Fruit fly (Drosophila melanogaster) whole organism, embryonic: ENCODE measurements around the gene mRpL12.

Source experiments
- Atf3 ChIP-seq: fragments of 200-800 bp; sonication (Bioruptor generic); optimal IDR thresholded peaks from 3 replicates; lab custom pipeline; 2016; ENCODE audit warnings: missing biosample characterization, missing genetic modification characterization
- B-H2 ChIP-seq: fragments of 200-800 bp; sonication (Bioruptor generic); optimal IDR thresholded peaks from 2 replicates; lab custom pipeline; 2018; ENCODE audit warnings: missing biosample characterization, mild to moderate bottlenecking, missing genetic modification characterization
- BEAF-32 ChIP-seq: fragments of 200-800 bp; sonication (Bioruptor generic); optimal IDR thresholded peaks from 3 replicates; lab custom pipeline; 2017; ENCODE audit warnings: missing biosample characterization, missing genetic modification characterization, mild to moderate bottlenecking, moderate library complexity, missing genetic modification reagents
- CG10209 ChIP-seq: fragments of 200-800 bp; sonication (Bioruptor generic); optimal IDR thresholded peaks from 3 replicates; lab custom pipeline; 2017; ENCODE audit warnings: missing biosample characterization, mild to moderate bottlenecking, missing genetic modification characterization, missing genetic modification reagents
- CG1024 ChIP-seq: fragments of 200-800 bp; sonication (Bioruptor generic); IDR thresholded peaks from 2 replicates; pipeline ENCODE4 v1.3.6; 2022; ENCODE audit warnings: missing biosample characterization, missing genetic modification characterization
- CG10321 ChIP-seq: fragments of 200-800 bp; sonication (Bioruptor generic); IDR thresholded peaks from 2 replicates; pipeline ENCODE4 v1.3.6; 2022; ENCODE audit warnings: missing biosample characterization, missing genetic modification characterization
- CG10979 ChIP-seq: fragments of 200-800 bp; sonication (Bioruptor generic); optimal IDR thresholded peaks from 2 replicates; lab custom pipeline; 2018; ENCODE audit warnings: missing biosample characterization, mild to moderate bottlenecking, missing genetic modification characterization, moderate library complexity
- CG11695 ChIP-seq: fragments of 200-800 bp; sonication (Bioruptor generic); IDR thresholded peaks from 3 replicates; pipeline ENCODE4 v1.3.6; 2022; ENCODE audit warnings: missing biosample characterization, missing genetic modification characterization
- CG12391 ChIP-seq: fragments of 200-800 bp; sonication (Bioruptor generic); optimal IDR thresholded peaks from 3 replicates; lab custom pipeline; 2018; ENCODE audit warnings: missing biosample characterization, mild to moderate bottlenecking, missing genetic modification characterization, moderate library complexity
- CG14050 ChIP-seq: fragments of 200-800 bp; sonication (Bioruptor generic); IDR thresholded peaks from 3 replicates; pipeline ENCODE4 v1.3.6; 2022; ENCODE audit warnings: missing biosample characterization, missing genetic modification characterization
- CG16779 ChIP-seq: fragments of 200-800 bp; sonication (Bioruptor generic); IDR thresholded peaks from 2 replicates; pipeline ENCODE4 v1.3.6; 2022; ENCODE audit warnings: missing biosample characterization, missing genetic modification characterization
- CG17186 ChIP-seq: fragments of 200-800 bp; sonication (Bioruptor generic); optimal IDR thresholded peaks from 3 replicates; lab custom pipeline; 2017; ENCODE audit warnings: missing biosample characterization, missing genetic modification reagents, missing genetic modification characterization
- CG1792 ChIP-seq: fragments of 200-800 bp; sonication (Bioruptor generic); optimal IDR thresholded peaks from 2 replicates; lab custom pipeline; 2016; ENCODE audit warnings: missing biosample characterization, missing genetic modification characterization
- CG18011 ChIP-seq: fragments of 200-800 bp; sonication (Bioruptor generic); optimal IDR thresholded peaks from 2 replicates; lab custom pipeline; 2017; ENCODE audit warnings: missing biosample characterization, missing genetic modification characterization, mild to moderate bottlenecking, moderate library complexity, missing genotype
- CG18262 ChIP-seq: fragments of 200-800 bp; optimal IDR thresholded peaks from 3 replicates; lab custom pipeline; 2019; ENCODE audit warnings: missing biosample characterization, mild to moderate bottlenecking, missing genetic modification characterization, moderate library complexity
- CG30020 ChIP-seq: fragments of 200-800 bp; optimal IDR thresholded peaks from 2 replicates; lab custom pipeline; 2019; ENCODE audit warnings: missing biosample characterization, mild to moderate bottlenecking, missing genetic modification characterization, moderate library complexity
- CG3407 ChIP-seq: fragments of 200-800 bp; sonication (Bioruptor generic); optimal IDR thresholded peaks from 2 replicates; lab custom pipeline; 2018; ENCODE audit warnings: missing biosample characterization, mild to moderate bottlenecking, missing genetic modification characterization
- CG4617 ChIP-seq: fragments of 200-800 bp; sonication (Bioruptor generic); optimal IDR thresholded peaks from 3 replicates; lab custom pipeline; 2016; ENCODE audit warnings: missing biosample characterization, missing genetic modification characterization, borderline replicate concordance
- CG6683 ChIP-seq: fragments of 200-800 bp; sonication (Bioruptor generic); optimal IDR thresholded peaks from 2 replicates; lab custom pipeline; 2017; ENCODE audit warnings: missing biosample characterization, mild to moderate bottlenecking, missing genetic modification characterization, missing genetic modification reagents
- CG6689 ChIP-seq: fragments of 200-800 bp; sonication (Bioruptor generic); IDR thresholded peaks from 2 replicates; pipeline ENCODE4 v1.3.6; 2022; ENCODE audit warnings: missing biosample characterization, missing genetic modification characterization
- CG8924 ChIP-seq: fragments of 200-800 bp; optimal IDR thresholded peaks from 3 replicates; lab custom pipeline; 2019; ENCODE audit warnings: missing biosample characterization, mild to moderate bottlenecking, missing genetic modification characterization, moderate library complexity
- CG9727 ChIP-seq: fragments of 200-800 bp; sonication (Bioruptor generic); optimal IDR thresholded peaks from 3 replicates; lab custom pipeline; 2017; ENCODE audit warnings: missing biosample characterization, mild to moderate bottlenecking, missing genetic modification characterization
- CoRest ChIP-seq: fragments of 200-800 bp; sonication (Bioruptor generic); optimal IDR thresholded peaks from 3 replicates; lab custom pipeline; 2018; ENCODE audit warnings: missing biosample characterization, mild to moderate bottlenecking, missing genetic modification characterization, moderate library complexity
- Dbx ChIP-seq: fragments of 200-800 bp; sonication (Bioruptor generic); IDR thresholded peaks from 3 replicates; pipeline ENCODE4 v1.3.6; 2022; ENCODE audit warnings: missing biosample characterization, missing genetic modification characterization
- Ets65A ChIP-seq: fragments of 200-800 bp; sonication (Bioruptor generic); peaks from one replicate; lab custom pipeline; 2016; ENCODE audit warnings: missing biosample characterization, missing genetic modification characterization
- Fer3 ChIP-seq: fragments of 200-800 bp; sonication (Bioruptor generic); optimal IDR thresholded peaks from 2 replicates; lab custom pipeline; 2018; ENCODE audit warnings: missing biosample characterization, mild to moderate bottlenecking, missing genetic modification characterization, moderate library complexity
- Jarid2 ChIP-seq: fragments of 200-800 bp; sonication (Bioruptor generic); optimal IDR thresholded peaks from 3 replicates; lab custom pipeline; 2017; ENCODE audit warnings: mild to moderate bottlenecking, missing biosample characterization, missing genetic modification reagents, missing genetic modification characterization
- Meics ChIP-seq: fragments of 200-800 bp; sonication (Bioruptor generic); optimal IDR thresholded peaks from 2 replicates; lab custom pipeline; 2017; ENCODE audit warnings: missing biosample characterization, mild to moderate bottlenecking, missing genetic modification characterization
- NFAT ChIP-seq: fragments of 200-800 bp; sonication (Bioruptor generic); IDR thresholded peaks from 2 replicates; pipeline ENCODE4 v1.3.6; 2022; ENCODE audit warnings: missing biosample characterization, missing genetic modification characterization
- Neu2 ChIP-seq: fragments of 200-800 bp; sonication (Bioruptor generic); optimal IDR thresholded peaks from 3 replicates; lab custom pipeline; 2016; ENCODE audit warnings: missing biosample characterization, missing genetic modification characterization, borderline replicate concordance
- Pdp1 ChIP-seq, 2 experiments: fragments of 200-800 bp; sonication (Bioruptor generic); optimal IDR thresholded peaks; 3 replicates each; lab custom pipeline; 2016; ENCODE audit warnings: missing biosample characterization in 2 of 2, missing genetic modification characterization in 2 of 2, mild to moderate bottlenecking in 1 of 2, moderate library complexity in 1 of 2
- az2 ChIP-seq: fragments of 200-800 bp; sonication (Bioruptor generic); optimal IDR thresholded peaks from 3 replicates; lab custom pipeline; 2016; ENCODE audit warnings: missing biosample characterization, missing genetic modification characterization
- cg ChIP-seq: fragments of 200-800 bp; sonication (Bioruptor generic); optimal IDR thresholded peaks from 3 replicates; lab custom pipeline; 2019; ENCODE audit warnings: missing biosample characterization, mild to moderate bottlenecking, missing genetic modification characterization, moderate library complexity
- chm ChIP-seq: fragments of 200-800 bp; sonication (Bioruptor generic); IDR thresholded peaks from 2 replicates; pipeline ENCODE4 v1.3.6; 2022; ENCODE audit warnings: missing biosample characterization, missing genetic modification characterization
- ci ChIP-seq: fragments of 200-800 bp; sonication (Bioruptor generic); IDR thresholded peaks from 3 replicates; pipeline ENCODE4 v1.3.6; 2022; ENCODE audit warnings: missing biosample characterization, missing genetic modification characterization
- croc ChIP-seq: fragments of 200-800 bp; sonication (Bioruptor generic); conservative IDR thresholded peaks from 3 replicates; pipeline ENCODE4 v1.3.6; 2022; ENCODE audit warnings: missing biosample characterization, missing genetic modification characterization
- crol ChIP-seq: fragments of 200-800 bp; sonication (Bioruptor generic); IDR thresholded peaks from 2 replicates; pipeline ENCODE4 v1.3.6; 2022; ENCODE audit warnings: missing biosample characterization, missing genetic modification characterization
- disco-r ChIP-seq: fragments of 200-800 bp; sonication (Bioruptor generic); optimal IDR thresholded peaks from 2 replicates; lab custom pipeline; 2016; ENCODE audit warnings: missing biosample characterization, missing genetic modification characterization
- grau ChIP-seq: fragments of 200-800 bp; optimal IDR thresholded peaks from 3 replicates; lab custom pipeline; 2019; ENCODE audit warnings: missing biosample characterization, mild to moderate bottlenecking, missing genetic modification characterization, moderate library complexity
- grn ChIP-seq: fragments of 200-800 bp; sonication (Bioruptor generic); optimal IDR thresholded peaks from 3 replicates; lab custom pipeline; 2017; ENCODE audit warnings: missing biosample characterization, missing genetic modification characterization
- insv ChIP-seq, 2 experiments: fragments of 200-800 bp; sonication (Bioruptor generic); optimal IDR thresholded peaks; 3 replicates each; lab custom pipeline; 2016 to 2018; ENCODE audit warnings: missing biosample characterization in 2 of 2, missing genetic modification characterization in 2 of 2
- lab ChIP-seq: fragments of 200-800 bp; sonication (Bioruptor generic); optimal IDR thresholded peaks from 3 replicates; lab custom pipeline; 2017; ENCODE audit warnings: missing biosample characterization, missing genetic modification characterization, mild to moderate bottlenecking, moderate library complexity, missing genetic modification reagents
- luna ChIP-seq: fragments of 200-800 bp; sonication (Bioruptor generic); optimal IDR thresholded peaks from 2 replicates; lab custom pipeline; 2016; ENCODE audit warnings: missing biosample characterization, missing genetic modification characterization
- odd ChIP-seq: fragments of 200-800 bp; sonication (Bioruptor generic); optimal IDR thresholded peaks from 2 replicates; lab custom pipeline; 2017; ENCODE audit warnings: missing biosample characterization, mild to moderate bottlenecking, missing genetic modification characterization
- pan ChIP-seq, 4 experiments: fragments of >200 bp in 3 of 4; fragments of 200-800 bp in 1 of 4; sonication (Bioruptor generic) in 1 of 4; optimal IDR thresholded peaks in 3 of 4; IDR thresholded peaks in 1 of 4; 2 replicates each; pipeline versions ENCODE4 v1.3.6 to Lab custom; 2017 to 2022; ENCODE audit warnings: missing biosample characterization in 2 of 4, missing genetic modification characterization in 2 of 4, mixed read lengths in 1 of 4
- sens ChIP-seq: fragments of 200-800 bp; sonication (Bioruptor generic); peaks from one replicate; lab custom pipeline; 2016; ENCODE audit warnings: missing biosample characterization, missing genetic modification characterization
- sim ChIP-seq: fragments of 200-800 bp; sonication (Bioruptor generic); IDR thresholded peaks from 2 replicates; pipeline ENCODE4 v1.3.6; 2022; ENCODE audit warnings: missing biosample characterization, missing genetic modification characterization
- toy ChIP-seq: fragments of 200-800 bp; sonication (Bioruptor generic); IDR thresholded peaks from 2 replicates; pipeline ENCODE4 v1.3.6; 2022; ENCODE audit warnings: missing biosample characterization, missing genetic modification characterization
- trh ChIP-seq: fragments of 200-800 bp; sonication (Bioruptor generic); optimal IDR thresholded peaks from 2 replicates; lab custom pipeline; 2016; ENCODE audit warnings: missing biosample characterization, missing genetic modification characterization
- ttk ChIP-seq: fragments of 200-800 bp; sonication (Bioruptor generic); IDR thresholded peaks from 2 replicates; pipeline ENCODE4 v2.1.2; 2022; ENCODE audit warnings: missing biosample characterization, missing genetic modification characterization

Gene mRpL12

DNA sequence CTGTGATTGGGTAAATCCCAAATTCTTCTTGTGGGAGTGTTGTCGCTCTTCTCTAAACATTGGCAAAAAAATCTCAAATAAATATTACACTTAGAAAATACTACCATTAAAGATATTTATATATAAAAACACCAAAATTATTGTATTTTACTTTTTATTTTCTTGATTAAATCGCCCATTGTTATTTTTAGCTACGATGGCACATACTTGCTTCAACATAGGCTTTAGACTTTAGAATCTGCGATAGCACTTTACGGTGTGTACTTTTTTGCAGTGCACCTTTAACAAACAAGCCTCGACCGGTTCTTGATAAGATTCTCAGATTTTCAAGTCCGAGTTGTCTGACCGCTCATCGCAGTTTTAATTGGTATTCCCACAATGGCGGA lies 1.9 kb upstream of the mRpL12 start, which contains the start of gene GNBP3 (continued):
- TF ChIP-seq disco-r (GFP tag; lab: Kevin White, UChicago): no peak
- TF ChIP-seq Dbx: peak; percentile 84
- peak; percentile 36 for TF ChIP-seq CG8924 (tag; lab: Kevin White, UChicago)
- no peak for TF ChIP-seq cg (GFP tag; lab: Kevin White, UChicago)
- TF ChIP-seq grau (tag; lab: Kevin White, UChicago): peak; percentile 63
- TF ChIP-seq sens (GFP tag; lab: Kevin White, UChicago): peak; percentile 52
- peak; percentile 43 for TF ChIP-seq CG12391 (tag; lab: Kevin White, UChicago)
- TF ChIP-seq croc (GFP tag; lab: Robert Waterston, UW): peak; percentile 65
- TF ChIP-seq CG16779 (GFP tag; lab: Robert Waterston, UW): no peak
- TF ChIP-seq CG18262 (tag; lab: Kevin White, UChicago): peak; percentile 66
- no peak for TF ChIP-seq BEAF-32 (GFP tag; lab: Kevin White, UChicago)
- TF ChIP-seq Meics (GFP tag; lab: Kevin White, UChicago): peak; percentile 83
- peak; percentile 65; the same call in 2 of the 3 replicates for TF ChIP-seq CG11695 (GFP tag; lab: Robert Waterston, UW)
- peak in 1 of 2 experiments; percentile 48 for TF ChIP-seq Pdp1 (GFP tag; optimal IDR thresholded peaks at IDR 0.05; lab: Kevin White, UChicago)
- peak; percentile 92 for TF ChIP-seq CG9727 (GFP tag; lab: Kevin White, UChicago)
- TF ChIP-seq insv (GFP tag; optimal IDR thresholded peaks at IDR 0.05; lab: Kevin White, UChicago): no peak
- TF ChIP-seq CG6689 (GFP tag; lab: Robert Waterston, UW): peak; percentile 53; the same call in 1 of the 2 replicates
- no peak for TF ChIP-seq odd (GFP tag; lab: Kevin White, UChicago)
- no peak for TF ChIP-seq CG1792 (GFP tag; lab: Kevin White, UChicago)
- peak; percentile 44 for TF ChIP-seq CG10209
- peak; percentile 55 for TF ChIP-seq CG10979 (tag; lab: Kevin White, UChicago)
- peak; percentile 38 for TF ChIP-seq Ets65A
- TF ChIP-seq CG1024 (GFP tag; lab: Robert Waterston, UW): 0 out of 2 replicates have a peak, but pooled peaks have one; percentile 25
- peak; percentile 39; the same call in 1 of the 3 replicates for TF ChIP-seq ci (GFP tag; lab: Robert Waterston, UW)
- TF ChIP-seq CG3407 (GFP tag; lab: Kevin White, UChicago): peak; percentile 37
- no peak for TF ChIP-seq CG17186
- peak; percentile 75 for TF ChIP-seq CG6683
- no peak for TF ChIP-seq crol (GFP tag; lab: Robert Waterston, UW)
- no peak for TF ChIP-seq sim (GFP tag; lab: Robert Waterston, UW)
- TF ChIP-seq CoRest (tag; lab: Kevin White, UChicago): peak; percentile 35
- no peak for TF ChIP-seq Neu2 (GFP tag; lab: Kevin White, UChicago)
- TF ChIP-seq CG14050 (GFP tag; lab: Robert Waterston, UW): no peak
- 0 out of 2 replicates have a peak, but pooled peaks have one; percentile 11 for TF ChIP-seq NFAT (GFP tag; lab: Robert Waterston, UW)
- peak; percentile 65 for TF ChIP-seq lab (GFP tag; lab: Kevin White, UChicago)
- peak; percentile 29 for TF ChIP-seq B-H2 (GFP tag; lab: Kevin White, UChicago)
- TF ChIP-seq pan (optimal IDR thresholded peaks at IDR 0.05; lab: Kevin White, UChicago): no peak
- TF ChIP-seq pan (GFP tag; optimal IDR thresholded peaks at IDR 0.05 in 1 of 2, IDR thresholded peaks at IDR 0.05 in 1 of 2): peak in 1 of 2 experiments; percentile 60
- TF ChIP-seq Jarid2 (GFP tag; lab: Kevin White, UChicago): no peak
- no peak for TF ChIP-seq toy
- TF ChIP-seq CG10321 (GFP tag; lab: Robert Waterston, UW): no peak
- no peak for TF ChIP-seq luna (GFP tag; lab: Kevin White, UChicago)
- peak; percentile 77 for TF ChIP-seq Fer3 (tag; lab: Kevin White, UChicago)
- no peak for TF ChIP-seq grn (GFP tag; lab: Kevin White, UChicago)
- TF ChIP-seq CG4617: no peak
- TF ChIP-seq ttk (GFP tag; lab: Robert Waterston, UW): no peak
- TF ChIP-seq Atf3 (GFP tag; lab: Kevin White, UChicago): no peak
- no peak for TF ChIP-seq chm
- peak; percentile 2 for TF ChIP-seq az2 (GFP tag; lab: Kevin White, UChicago)
- no peak for TF ChIP-seq trh
- no peak for TF ChIP-seq CG30020 (tag; lab: Kevin White, UChicago)
- TF ChIP-seq CG18011 (GFP tag; lab: Kevin White, UChicago): no peak
